Worm (Caenorhabditis elegans): ENCODE data around the gene decr-1.3.

DNA sequence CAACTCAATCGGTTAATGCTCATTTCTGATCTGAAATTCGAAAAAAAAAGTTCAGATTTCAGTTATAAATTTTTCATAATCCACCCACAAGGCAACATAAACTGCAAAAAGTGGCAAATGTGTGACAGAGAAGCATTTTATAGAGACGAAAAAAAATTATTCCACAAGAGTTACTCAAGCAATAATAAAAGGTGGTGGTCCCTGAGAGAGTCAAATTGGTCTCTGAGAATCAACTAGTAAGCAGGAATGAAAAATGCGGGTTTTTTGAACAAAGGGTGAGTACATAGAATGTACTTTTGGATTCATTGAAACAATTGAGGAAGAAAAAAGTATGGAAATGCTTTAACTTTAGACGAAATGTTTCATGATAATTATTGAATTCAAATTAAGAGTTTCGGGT is 3.0 kb downstream of the decr-1.3 start, which contains the start of gene T05C12.11:
- TF ChIP-seq sem-4 (tag; optimal IDR thresholded peaks at IDR 0.05) (no peak), alr-1 (tag; optimal IDR thresholded peaks at IDR 0.05) (no peak), unc-62 (GFP tag; optimal IDR thresholded peaks at IDR 0.05) (no peak), egl-27 (tag; optimal IDR thresholded peaks at IDR 0.05) (no peak), mdl-1 (tag; optimal IDR thresholded peaks at IDR 0.05) (no peak), elt-1 (tag; optimal IDR thresholded peaks at IDR 0.05) (no peak), aly-2 (tag; optimal IDR thresholded peaks at IDR 0.05) (no peak), snpc-4 (tag; optimal IDR thresholded peaks at IDR 0.05) (no peak)
